Worm (Caenorhabditis elegans) whole organism, L1 larva: ENCODE measurements around the gene asp-7.

Experiments
- ceh-82 ChIP-seq, 3 experiments: fragments of 150-350 bp in 1 of 3; sonication (generic microtip) in 2 of 3; optimal IDR thresholded peaks; 2 replicates each; lab custom pipeline; 2014 to 2017; ENCODE audit warnings: missing biosample characterization in 3 of 3, missing genetic modification characterization in 3 of 3
- dpl-1 ChIP-seq, 3 experiments: fragments of 150-350 bp in 2 of 3; sonication (generic microtip) in 1 of 3; optimal IDR thresholded peaks; 2 replicates each; lab custom pipeline; 2014 to 2017; ENCODE audit warnings: missing biosample characterization in 3 of 3, missing genetic modification characterization in 3 of 3, missing genetic modification reagents in 3 of 3
- efl-3 ChIP-seq: fragments of 200-800 bp; sonication (Bioruptor generic); optimal IDR thresholded peaks from 2 replicates; lab custom pipeline; 2018; ENCODE audit warnings: mild to moderate bottlenecking, missing genetic modification characterization, missing compliant biosample characterization
- fkh-10 ChIP-seq: sonication (generic microtip); optimal IDR thresholded peaks from 2 replicates; lab custom pipeline; 2017; ENCODE audit warnings: missing biosample characterization, missing genetic modification reagents, missing genetic modification characterization
- lin-13 ChIP-seq: fragments of 150-350 bp; optimal IDR thresholded peaks from 2 replicates; lab custom pipeline; 2014; ENCODE audit warnings: missing biosample characterization, missing genetic modification reagents, missing genetic modification characterization
- lin-14 ChIP-seq: fragments of 200-800 bp; sonication (Bioruptor generic); optimal IDR thresholded peaks from 2 replicates; lab custom pipeline; 2018; ENCODE audit warnings: mild to moderate bottlenecking, missing genetic modification characterization, moderate library complexity, missing compliant biosample characterization
- nhr-12 ChIP-seq: sonication (generic microtip); optimal IDR thresholded peaks from 2 replicates; lab custom pipeline; 2017; ENCODE audit warnings: missing biosample characterization, missing genetic modification characterization
- nhr-47 ChIP-seq: sonication (generic microtip); optimal IDR thresholded peaks from 2 replicates; lab custom pipeline; 2016; ENCODE audit warnings: mild to moderate bottlenecking, missing genetic modification characterization, moderate library complexity, missing compliant biosample characterization
- nhr-77 ChIP-seq: fragments of 150-350 bp; optimal IDR thresholded peaks from 2 replicates; lab custom pipeline; 2014; ENCODE audit warnings: missing biosample characterization, missing genetic modification characterization
- pag-3 ChIP-seq: sonication (generic microtip); optimal IDR thresholded peaks from 2 replicates; lab custom pipeline; 2017; ENCODE audit warnings: missing genetic modification characterization, mild to moderate bottlenecking, missing compliant biosample characterization, antibody characterized with exemption, borderline replicate concordance; ENCODE audit not compliant: insufficient read depth
- pqm-1 ChIP-seq: sonication (generic microtip); optimal IDR thresholded peaks from 3 replicates; lab custom pipeline; 2017; ENCODE audit warnings: missing biosample characterization, missing genetic modification characterization
- skn-1 ChIP-seq: fragments of 150-350 bp; optimal IDR thresholded peaks from 2 replicates; lab custom pipeline; 2014; ENCODE audit warnings: missing biosample characterization, missing genetic modification characterization
- sptf-1 ChIP-seq: fragments of 150-350 bp; optimal IDR thresholded peaks from 2 replicates; lab custom pipeline; 2014; ENCODE audit warnings: missing biosample characterization, missing genetic modification characterization
- unc-62 ChIP-seq: fragments of 150-350 bp; optimal IDR thresholded peaks from 2 replicates; lab custom pipeline; 2014; ENCODE audit warnings: missing biosample characterization, missing genetic modification reagents, missing genetic modification characterization

ce11 chrV:3014185-3014584 lies 13.9 kb upstream of the asp-7 start, which contains the start of gene K12D9.1:
- TF ChIP-seq nhr-12 (tag; lab: Kevin White, UChicago), result no peak
- TF ChIP-seq nhr-77, result no peak
- no peak for TF ChIP-seq dpl-1 (GFP tag; optimal IDR thresholded peaks at IDR 0.05; lab: Kevin White, UChicago)
- TF ChIP-seq pag-3 (tag; lab: Kevin White, UChicago), result no peak
- TF ChIP-seq lin-13 (GFP tag; lab: Kevin White, UChicago), result no peak
- no peak for TF ChIP-seq pqm-1 (tag; lab: Kevin White, UChicago)
- no peak for TF ChIP-seq ceh-82 (tag; optimal IDR thresholded peaks at IDR 0.05; lab: Kevin White, UChicago)
- no peak for TF ChIP-seq unc-62
- TF ChIP-seq lin-14 (GFP tag; lab: Kevin White, UChicago), result no peak
- no peak for TF ChIP-seq skn-1 (tag; lab: Kevin White, UChicago)
- TF ChIP-seq fkh-10 (GFP tag; lab: Kevin White, UChicago), result no peak
- no peak for TF ChIP-seq nhr-47 (tag; lab: Kevin White, UChicago)
- no peak for TF ChIP-seq sptf-1 (tag; lab: Kevin White, UChicago)
- no peak for TF ChIP-seq efl-3 (GFP tag; lab: Kevin White, UChicago)
